Worm (Caenorhabditis elegans): Measurements from ENCODE around the gene fbxc-29.
A peak's percentile ranks its signal among the peaks of the same experiment; 100 is the strongest.

fbxc-29 gene

ce11 chrII:915780-916179 is at the start of gene fbxc-29:
fbxc-29 (plus strand) TSS chrII:916080.
- no peak for TF ChIP-seq nhr-41 (GFP tag; IDR thresholded peaks at IDR 0.05)
- no peak for TF ChIP-seq ZK546.5 (tag; optimal IDR thresholded peaks at IDR 0.05)
- TF ChIP-seq ceh-44 (GFP tag; IDR thresholded peaks at IDR 0.05), result no peak
- TF ChIP-seq attf-4 (tag; optimal IDR thresholded peaks at IDR 0.05), result no peak
- no peak for TF ChIP-seq gei-8 (GFP tag; optimal IDR thresholded peaks at IDR 0.05)
- no peak for TF ChIP-seq daf-16 (GFP tag; optimal IDR thresholded peaks at IDR 0.05)
- TF ChIP-seq daf-16 (tag; optimal IDR thresholded peaks at IDR 0.05), result no peak
- no peak for TF ChIP-seq mes-2 (tag; optimal IDR thresholded peaks at IDR 0.05; ENCODE audit: poor library complexity, severe bottlenecking)
- TF ChIP-seq ZK337.2 (GFP tag; IDR thresholded peaks at IDR 0.05), result no peak

ce11 chrII:866801-867200 is 49.1 kb upstream of the fbxc-29 start, which contains the start of gene Y46B2A.3:
Y46B2A.3 (minus strand) TSS chrII:866901.
- peak; percentile 35 for TF ChIP-seq aha-1 (tag)
- TF ChIP-seq zfp-3 (GFP tag; conservative IDR thresholded peaks at IDR 0.05), result no peak

- no peak for TF ChIP-seq Y75B8A.6 (GFP tag; IDR thresholded peaks at IDR 0.05)
- no peak for TF ChIP-seq dmd-8 (GFP tag; IDR thresholded peaks at IDR 0.05)
- TF ChIP-seq ZK337.2 (GFP tag; IDR thresholded peaks at IDR 0.05), result no peak
- no peak for TF ChIP-seq nhr-76 (tag; optimal IDR thresholded peaks at IDR 0.05)
- no peak for TF ChIP-seq lin-13 (GFP tag; optimal IDR thresholded peaks at IDR 0.05)
- no peak for TF ChIP-seq tra-1 (GFP tag; IDR thresholded peaks at IDR 0.05)
- TF ChIP-seq madf-5 (GFP tag; IDR thresholded peaks at IDR 0.05), result no peak
- no peak for TF ChIP-seq ztf-11 (tag; optimal IDR thresholded peaks at IDR 0.05)
- no peak for TF ChIP-seq jun-1 (tag; optimal IDR thresholded peaks at IDR 0.05)
- TF ChIP-seq T20F7.1 (GFP tag; optimal IDR thresholded peaks at IDR 0.05), result no peak
- no peak for TF ChIP-seq daf-12 (tag; optimal IDR thresholded peaks at IDR 0.05)
- no peak for TF ChIP-seq ceh-82 (tag; optimal IDR thresholded peaks at IDR 0.05)
- no peak for TF ChIP-seq hlh-30 (tag; optimal IDR thresholded peaks at IDR 0.05; ENCODE audit: insufficient read depth)
- TF ChIP-seq ceh-44 (GFP tag; IDR thresholded peaks at IDR 0.05), result no peak
- TF ChIP-seq set-16 (GFP tag; IDR thresholded peaks at IDR 0.05), result no peak
- no peak for TF ChIP-seq rbr-2 (tag; optimal IDR thresholded peaks at IDR 0.05)
Measured at ce11 chrII:868240-868864, 47.5 kb upstream of the fbxc-29 start, which contains the start of gene fbxc-51. fbxc-51 (plus strand) TSS chrII:868814.

- TF ChIP-seq aha-1 (tag) (peak; percentile 68), lir-3 (tag; optimal IDR thresholded peaks at IDR 0.05) (no peak), egl-43 (GFP tag; IDR thresholded peaks at IDR 0.05) (no peak), unc-62 (GFP tag; optimal IDR thresholded peaks at IDR 0.05 in 1 of 2) (peak in 1 of 2 experiments; percentile 84), unc-62 (tag; optimal IDR thresholded peaks at IDR 0.05) (no peak)
Measured at ce11 chrII:869316-869715, 46.6 kb upstream of the fbxc-29 start.

- TF ChIP-seq nhr-48 (tag; optimal IDR thresholded peaks at IDR 0.05), result peak; percentile 16
- TF ChIP-seq vab-7 (GFP tag; IDR thresholded peaks at IDR 0.05), result 0 out of 2 replicates have a peak, but pooled peaks have one; percentile 5
- peak in 1 of 2 experiments; percentile 30 for TF ChIP-seq mdl-1 (tag; optimal IDR thresholded peaks at IDR 0.05)
- peak; percentile 28 for TF ChIP-seq duxl-1 (tag; optimal IDR thresholded peaks at IDR 0.05; ENCODE audit: poor library complexity)
- TF ChIP-seq aha-1 (tag), result peak; percentile 6
- TF ChIP-seq zfp-3 (GFP tag; conservative IDR thresholded peaks at IDR 0.05), result no peak
- TF ChIP-seq ctbp-1 (GFP tag; IDR thresholded peaks at IDR 0.05), result peak; percentile 53; the same call in 1 of the 2 replicates
- no peak for TF ChIP-seq nhr-42 (GFP tag; IDR thresholded peaks at IDR 0.05)
- TF ChIP-seq dpl-1 (GFP tag; optimal IDR thresholded peaks at IDR 0.05), result peak; percentile 57
- no peak for TF ChIP-seq daf-16 (GFP tag; optimal IDR thresholded peaks at IDR 0.05)
- TF ChIP-seq daf-16 (tag; optimal IDR thresholded peaks at IDR 0.05), result peak; percentile 13
- TF ChIP-seq lin-15B (tag; optimal IDR thresholded peaks at IDR 0.05), result no peak
- TF ChIP-seq mxl-2 (GFP tag; conservative IDR thresholded peaks at IDR 0.05), result 0 out of 2 replicates have a peak, but pooled peaks have one; percentile 8
- peak; percentile 50 for TF ChIP-seq rbr-2 (tag; optimal IDR thresholded peaks at IDR 0.05)
- TF ChIP-seq set-16 (GFP tag; IDR thresholded peaks at IDR 0.05), result no peak
- peak; percentile 61 for TF ChIP-seq lin-13 (GFP tag; optimal IDR thresholded peaks at IDR 0.05)
- TF ChIP-seq lsy-2 (tag; optimal IDR thresholded peaks at IDR 0.05), result peak in 1 of 2 experiments; percentile 69
- TF ChIP-seq mep-1 (tag; optimal IDR thresholded peaks at IDR 0.05), result peak; percentile 60
- peak; percentile 21 for TF ChIP-seq nhr-77 (tag; optimal IDR thresholded peaks at IDR 0.05)
- TF ChIP-seq dmd-6 (GFP tag; IDR thresholded peaks at IDR 0.05), result peak; percentile 70
Measured at ce11 chrII:872993-873787, 42.7 kb upstream of the fbxc-29 start, which contains the start of gene alg-2. alg-2 (plus strand) TSS chrII:873212.
